Fruit fly (Drosophila melanogaster): ENCODE results near the gene Dscam2.

Dscam2 gene

dm6 chr3L:7189668-7190200, at the start of gene Dscam2:
Gene Dscam2, minus strand, starts transcription at chr3L:7189931.
- TF ChIP-seq CG32264 (GFP tag; optimal IDR thresholded peaks at IDR 0.05) (no peak), Sp1 (GFP tag; optimal IDR thresholded peaks at IDR 0.05) (no peak), sage (GFP tag; optimal IDR thresholded peaks at IDR 0.05) (no peak), br (GFP tag; optimal IDR thresholded peaks at IDR 0.05) (no peak), sv (GFP tag; optimal IDR thresholded peaks at IDR 0.05) (no peak), HLH106 (tag; optimal IDR thresholded peaks at IDR 0.05) (no peak), pan (optimal IDR thresholded peaks at IDR 0.05) (no peak), h (GFP tag; optimal IDR thresholded peaks at IDR 0.05) (no peak), dmrt93B (GFP tag; optimal IDR thresholded peaks at IDR 0.05) (no peak), N (GFP tag; optimal IDR thresholded peaks at IDR 0.05) (no peak), usp (GFP tag; optimal IDR thresholded peaks at IDR 0.05) (no peak), Vsx2 (GFP tag; optimal IDR thresholded peaks at IDR 0.05; ENCODE audit: partially characterized antibody) (no peak), dsf (GFP tag; optimal IDR thresholded peaks at IDR 0.05; ENCODE audit: borderline replicate concordance) (no peak), Jra (GFP tag; optimal IDR thresholded peaks at IDR 0.05) (no peak), Rel (GFP tag; optimal IDR thresholded peaks at IDR 0.05) (no peak), Rel (tag; optimal IDR thresholded peaks at IDR 0.05) (no peak), rgr (GFP tag; optimal IDR thresholded peaks at IDR 0.05) (no peak), foxo (GFP tag; optimal IDR thresholded peaks at IDR 0.05) (no peak), OdsH (GFP tag; optimal IDR thresholded peaks at IDR 0.05) (no peak)

- TF ChIP-seq CG32264 (GFP tag; optimal IDR thresholded peaks at IDR 0.05) (no peak), Dif (GFP tag; optimal IDR thresholded peaks at IDR 0.05; ENCODE audit: partially characterized antibody) (no peak), Myc (optimal IDR thresholded peaks at IDR 0.05) (peak; percentile 57), Rel (GFP tag; optimal IDR thresholded peaks at IDR 0.05) (no peak), Rel (tag; optimal IDR thresholded peaks at IDR 0.05) (peak; percentile 95), CrebA (GFP tag; optimal IDR thresholded peaks at IDR 0.05; ENCODE audit: borderline replicate concordance) (no peak), usp (GFP tag; optimal IDR thresholded peaks at IDR 0.05) (no peak), Abd-B (GFP tag; optimal IDR thresholded peaks at IDR 0.05) (no peak), fru (GFP tag; optimal IDR thresholded peaks at IDR 0.05) (no peak), N (GFP tag; optimal IDR thresholded peaks at IDR 0.05) (no peak)
Measured at dm6 chr3L:7238072-7238759, 48.5 kb upstream of the Dscam2 start, which contains the start of the genes CG14829 and BHD. Gene CG14829, minus strand, starts transcription at chr3L:7238122. Gene BHD, plus strand, starts transcription at chr3L:7238542.

dm6 chr3L:7234212-7234611, 44.5 kb upstream of the Dscam2 start, which contains the start of gene CG14826:
Gene CG14826, plus strand, starts transcription at chr3L:7234512.
- TF ChIP-seq Hr78 (GFP tag; optimal IDR thresholded peaks at IDR 0.05): no peak
- no peak for TF ChIP-seq Sp1 (GFP tag; optimal IDR thresholded peaks at IDR 0.05)
- TF ChIP-seq pan (optimal IDR thresholded peaks at IDR 0.05): no peak
- no peak for TF ChIP-seq Mio (GFP tag; optimal IDR thresholded peaks at IDR 0.05)

- TF ChIP-seq CG9705 (GFP tag; optimal IDR thresholded peaks at IDR 0.05): no peak
- TF ChIP-seq HLH106 (tag; optimal IDR thresholded peaks at IDR 0.05): peak; percentile 23
- no peak for TF ChIP-seq jim (GFP tag; optimal IDR thresholded peaks at IDR 0.05)
Measured at dm6 chr3L:7191218-7191617, 1.5 kb upstream of the Dscam2 start.

- TF ChIP-seq Mio (GFP tag; optimal IDR thresholded peaks at IDR 0.05): no peak
- TF ChIP-seq CG32264 (GFP tag; optimal IDR thresholded peaks at IDR 0.05): no peak
- TF ChIP-seq CG9705 (GFP tag; optimal IDR thresholded peaks at IDR 0.05): no peak
- TF ChIP-seq Dif (GFP tag; optimal IDR thresholded peaks at IDR 0.05; ENCODE audit: partially characterized antibody): no peak
- no peak for TF ChIP-seq GATAd (GFP tag; optimal IDR thresholded peaks at IDR 0.05)
- no peak for TF ChIP-seq usp (GFP tag; optimal IDR thresholded peaks at IDR 0.05)
- no peak for TF ChIP-seq h (GFP tag; optimal IDR thresholded peaks at IDR 0.05)
- no peak for TF ChIP-seq brk (GFP tag; optimal IDR thresholded peaks at IDR 0.05)
- TF ChIP-seq Jra (GFP tag; optimal IDR thresholded peaks at IDR 0.05): no peak
- no peak for TF ChIP-seq Abd-B (GFP tag; optimal IDR thresholded peaks at IDR 0.05)
- TF ChIP-seq foxo (GFP tag; optimal IDR thresholded peaks at IDR 0.05): no peak
Measured at dm6 chr3L:7190497-7190896, 766 bp upstream of the Dscam2 start.
